Worm (Caenorhabditis elegans): ENCODE measurements around the gene C14C11.4.

Gene C14C11.4

DNA sequence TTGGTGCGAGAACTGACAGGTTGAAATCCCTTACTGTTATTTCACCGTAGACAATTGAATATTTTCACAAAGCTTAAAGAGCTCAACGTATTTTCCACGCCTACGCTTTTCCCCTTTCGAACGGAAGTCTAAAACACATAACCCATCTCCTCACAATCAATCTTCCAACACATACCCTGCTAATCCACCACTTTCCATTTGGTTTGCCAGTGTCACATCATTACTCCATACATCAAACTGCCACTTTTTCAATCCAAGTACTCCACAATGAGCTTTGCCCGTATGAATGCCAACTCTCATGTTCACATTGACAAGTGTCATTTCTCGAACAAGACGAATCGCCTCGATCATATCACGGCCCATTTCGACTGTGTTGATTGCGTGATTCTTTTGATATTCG is 19.4 kb upstream of the C14C11.4 start:
- no peak for TF ChIP-seq ceh-91 (GFP tag; IDR thresholded peaks at IDR 0.05)
- TF ChIP-seq K12H6.12 (tag; optimal IDR thresholded peaks at IDR 0.05): peak; percentile 17

DNA sequence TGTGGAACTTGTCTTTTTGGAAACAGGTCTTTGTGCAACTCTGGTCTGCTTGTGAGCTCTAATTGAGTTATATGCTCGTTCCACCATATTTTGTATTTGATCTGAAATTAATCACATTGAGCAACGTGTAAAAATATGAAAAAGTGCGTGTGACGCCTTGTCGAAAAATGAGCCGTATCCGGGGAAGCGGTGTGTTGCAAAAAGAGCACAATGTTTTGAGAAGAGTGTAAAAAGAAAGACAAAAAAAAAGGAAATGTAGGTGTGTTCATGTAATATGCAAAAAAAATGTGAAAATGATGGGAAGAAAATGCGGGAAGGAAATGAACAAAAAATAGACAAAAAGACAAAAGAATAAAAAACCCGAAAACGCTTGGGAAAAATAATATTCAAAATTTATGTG is 16.6 kb upstream of the C14C11.4 start, which contains the start of gene acy-4:
Gene acy-4 (minus strand): TSS at position 101 of the 400 bp plus-strand sequence.
- TF ChIP-seq lin-54 (GFP tag; optimal IDR thresholded peaks at IDR 0.05) (no peak), pbrm-1 (GFP tag; IDR thresholded peaks at IDR 0.05) (no peak), F22D6.2 (tag; optimal IDR thresholded peaks at IDR 0.05) (no peak), repo-1 (tag; optimal IDR thresholded peaks at IDR 0.05) (no peak), hmg-20 (GFP tag; IDR thresholded peaks at IDR 0.05) (no peak), ceh-58 (GFP tag; IDR thresholded peaks at IDR 0.05) (no peak), ama-1 (optimal IDR thresholded peaks at IDR 0.05) (no peak), ama-1 (GFP tag; optimal IDR thresholded peaks at IDR 0.05) (no peak), hlh-12 (tag; optimal IDR thresholded peaks at IDR 0.05) (no peak), ztf-26 (tag; optimal IDR thresholded peaks at IDR 0.05) (no peak), athp-1 (tag; optimal IDR thresholded peaks at IDR 0.05) (no peak), F10E7.11 (tag; optimal IDR thresholded peaks at IDR 0.05) (no peak), dpff-1 (tag; optimal IDR thresholded peaks at IDR 0.05) (no peak), dox-1 (GFP tag; IDR thresholded peaks at IDR 0.05) (no peak), dpl-1 (GFP tag; optimal IDR thresholded peaks at IDR 0.05) (no peak), F33H1.4 (GFP tag; IDR thresholded peaks at IDR 0.05) (no peak), attf-3 (GFP tag; conservative IDR thresholded peaks at IDR 0.05) (no peak), sptf-2 (GFP tag; optimal IDR thresholded peaks at IDR 0.05) (no peak), cebp-2 (GFP tag; IDR thresholded peaks at IDR 0.05) (no peak), D2030.7 (GFP tag; IDR thresholded peaks at IDR 0.05) (no peak)

DNA sequence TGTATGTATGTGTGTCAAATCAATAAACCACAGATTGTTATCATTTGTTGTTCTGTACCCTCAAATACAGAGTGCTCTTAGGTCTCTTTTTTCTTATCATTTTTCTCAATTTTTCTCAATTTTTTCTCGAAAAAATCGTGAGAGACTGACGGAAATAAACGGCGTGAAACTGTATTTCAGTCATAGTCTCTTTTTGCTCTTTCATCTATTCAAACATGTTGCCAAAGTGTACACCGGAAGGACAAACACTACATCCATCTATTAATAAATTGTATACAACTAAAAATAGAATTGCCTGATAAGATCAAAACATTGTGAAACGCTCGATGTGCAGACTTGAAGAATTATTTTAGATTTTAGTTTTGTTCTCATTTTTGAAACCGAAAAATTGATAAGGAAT is 13.0 kb upstream of the C14C11.4 start:
- TF ChIP-seq ceh-91 (GFP tag; IDR thresholded peaks at IDR 0.05) (no peak), nhr-80 (tag; optimal IDR thresholded peaks at IDR 0.05) (peak; percentile 38), somi-1 (GFP tag; optimal IDR thresholded peaks at IDR 0.05) (no peak)

DNA sequence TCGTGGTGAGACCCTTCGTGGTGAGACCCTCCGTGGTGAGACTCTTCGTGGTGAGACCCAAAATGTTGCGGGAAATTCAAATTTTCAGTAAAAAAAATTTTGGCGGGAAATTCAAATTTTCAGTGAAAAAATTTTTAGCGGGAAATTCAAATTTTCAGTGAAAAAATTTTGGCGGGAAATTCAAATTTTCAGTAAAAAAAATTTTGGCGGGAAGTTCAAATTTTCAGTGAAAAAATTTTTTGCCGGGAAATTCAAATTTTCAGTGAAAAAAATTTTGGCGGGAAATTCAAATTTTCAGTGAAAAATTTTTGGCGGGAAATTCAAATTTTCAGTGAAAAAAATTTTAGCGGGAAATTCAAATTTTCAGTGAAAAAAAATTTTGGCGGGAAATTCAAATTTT is 7.3 kb upstream of the C14C11.4 start:
- 0 out of 2 replicates have a peak, but pooled peaks have one; percentile 29 for TF ChIP-seq madf-8 (GFP tag; conservative IDR thresholded peaks at IDR 0.05)
- TF ChIP-seq F33H1.4 (GFP tag; IDR thresholded peaks at IDR 0.05): peak; percentile 66
- TF ChIP-seq ceh-91 (GFP tag; IDR thresholded peaks at IDR 0.05): peak; percentile 39; the same call in 1 of the 2 replicates

DNA sequence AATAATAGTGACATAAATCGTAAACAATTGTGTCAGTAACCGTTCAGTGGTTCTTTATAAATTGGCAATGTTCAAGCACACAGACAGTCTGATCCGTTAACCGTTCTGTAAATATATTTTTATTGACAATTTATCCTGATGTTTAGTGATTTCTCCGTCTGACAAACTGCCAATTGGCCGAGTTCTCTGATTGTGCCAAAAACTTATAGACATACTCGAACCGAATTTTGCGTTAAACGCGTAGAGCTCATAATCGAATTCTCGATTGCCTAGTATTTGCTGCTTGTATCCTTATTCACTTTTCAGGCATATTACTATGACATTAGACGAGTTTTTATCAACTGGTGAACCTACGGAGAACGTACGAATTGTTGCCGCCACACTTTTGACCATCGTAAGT is 3.2 kb upstream of the C14C11.4 start, which contains the start of gene srx-117:
Gene srx-117 (plus strand): TSS at position 301 of the 400 bp plus-strand sequence.
- TF ChIP-seq dpl-1 (GFP tag; optimal IDR thresholded peaks at IDR 0.05) (no peak), lin-40 (tag; optimal IDR thresholded peaks at IDR 0.05) (no peak), lin-35 (GFP tag; optimal IDR thresholded peaks at IDR 0.05) (no peak), ceh-58 (GFP tag; IDR thresholded peaks at IDR 0.05) (no peak), chd-7 (tag; optimal IDR thresholded peaks at IDR 0.05) (no peak), Y53G8AR.9 (GFP tag; conservative IDR thresholded peaks at IDR 0.05) (no peak), madf-8 (GFP tag; conservative IDR thresholded peaks at IDR 0.05) (no peak), cebp-1 (GFP tag; IDR thresholded peaks at IDR 0.05) (no peak), cebp-1 (tag; optimal IDR thresholded peaks at IDR 0.05) (no peak), B0019.2 (GFP tag; conservative IDR thresholded peaks at IDR 0.05) (no peak), D2030.7 (GFP tag; IDR thresholded peaks at IDR 0.05) (no peak), F22D6.2 (tag; optimal IDR thresholded peaks at IDR 0.05) (no peak), nfya-2 (GFP tag; IDR thresholded peaks at IDR 0.05) (no peak), fkh-3 (tag; optimal IDR thresholded peaks at IDR 0.05) (no peak), F57A8.1 (GFP tag; optimal IDR thresholded peaks at IDR 0.05) (no peak), athp-1 (tag; optimal IDR thresholded peaks at IDR 0.05) (no peak)
